Fruit fly (Drosophila melanogaster): ENCODE results near the gene Cyp316a1.

dm6 chr3L:7519219-7519618 is 27.6 kb downstream of the Cyp316a1 start:
- TF ChIP-seq Drgx (GFP tag; IDR thresholded peaks at IDR 0.05) (no peak), NC2α (GFP tag; optimal IDR thresholded peaks at IDR 0.05) (no peak), Camta (GFP tag; optimal IDR thresholded peaks at IDR 0.05) (no peak), insv (GFP tag; optimal IDR thresholded peaks at IDR 0.05) (no peak), CG6813 (GFP tag; optimal IDR thresholded peaks at IDR 0.05) (no peak), CG31388 (GFP tag; optimal IDR thresholded peaks at IDR 0.05) (no peak), cg (GFP tag; optimal IDR thresholded peaks at IDR 0.05) (no peak), fru (optimal IDR thresholded peaks at IDR 0.05) (no peak), CG8089 (GFP tag; optimal IDR thresholded peaks at IDR 0.05) (no peak), CG1024 (GFP tag; IDR thresholded peaks at IDR 0.05) (no peak), mam (GFP tag; optimal IDR thresholded peaks at IDR 0.05) (no peak), Six4 (GFP tag; optimal IDR thresholded peaks at IDR 0.05) (no peak), YL-1 (GFP tag; optimal IDR thresholded peaks at IDR 0.05) (no peak)
